Worm (Caenorhabditis elegans): Measurements from ENCODE around the gene Y94H6A.5.

Gene Y94H6A.5

ce11 chrIV:2665388-2665978 lies 38.3 kb downstream of the Y94H6A.5 start (continued):
- TF ChIP-seq zfp-3 (GFP tag; conservative IDR thresholded peaks at IDR 0.05) (no peak; the same call in 1 of the 2 replicates), nhr-76 (tag; optimal IDR thresholded peaks at IDR 0.05) (no peak), spr-3 (GFP tag; optimal IDR thresholded peaks at IDR 0.05) (peak; percentile 29), R02D3.7 (tag; optimal IDR thresholded peaks at IDR 0.05) (no peak), Y48G9A.11 (GFP tag; IDR thresholded peaks at IDR 0.05) (peak; percentile 72), ceh-28 (tag; optimal IDR thresholded peaks at IDR 0.05) (no peak), nhr-6 (tag; optimal IDR thresholded peaks at IDR 0.05) (no peak), ceh-32 (tag; optimal IDR thresholded peaks at IDR 0.05; ENCODE audit: poor library complexity) (no peak), lsy-2 (tag; optimal IDR thresholded peaks at IDR 0.05) (no peak), nhr-42 (GFP tag; IDR thresholded peaks at IDR 0.05) (0 out of 2 replicates have a peak, but pooled peaks have one; percentile 16), aha-1 (tag) (no peak), dpl-1 (GFP tag; optimal IDR thresholded peaks at IDR 0.05) (no peak), unc-130 (GFP tag; optimal IDR thresholded peaks at IDR 0.05) (no peak), dmd-8 (GFP tag; IDR thresholded peaks at IDR 0.05) (peak; percentile 92), Y75B8A.6 (GFP tag; IDR thresholded peaks at IDR 0.05) (no peak), zag-1 (tag; optimal IDR thresholded peaks at IDR 0.05) (no peak), madf-5 (GFP tag; IDR thresholded peaks at IDR 0.05) (no peak), fos-1 (tag; optimal IDR thresholded peaks at IDR 0.05) (no peak), aly-2 (tag; optimal IDR thresholded peaks at IDR 0.05) (no peak), daf-19 (GFP tag; conservative IDR thresholded peaks at IDR 0.05) (no peak), lin-29 (GFP tag; IDR thresholded peaks at IDR 0.05) (peak; percentile 59; the same call in 1 of the 2 replicates), nhr-77 (tag; optimal IDR thresholded peaks at IDR 0.05) (no peak), mdl-1 (tag; optimal IDR thresholded peaks at IDR 0.05) (no peak), lin-13 (GFP tag; optimal IDR thresholded peaks at IDR 0.05) (no peak), pha-4 (GFP tag; IDR thresholded peaks at IDR 0.05) (peak; percentile 68; the same call in 1 of the 2 replicates), pha-4 (tag; optimal IDR thresholded peaks at IDR 0.05) (no peak), lin-38 (GFP tag; IDR thresholded peaks at IDR 0.05) (peak; percentile 74), madf-9 (GFP tag; conservative IDR thresholded peaks at IDR 0.05) (no peak), ces-1 (GFP tag; optimal IDR thresholded peaks at IDR 0.05) (no peak), F37D6.2 (tag; optimal IDR thresholded peaks at IDR 0.05) (no peak), nhr-25 (tag; optimal IDR thresholded peaks at IDR 0.05; ENCODE audit: borderline replicate concordance, insufficient read depth) (no peak), ceh-62 (tag; optimal IDR thresholded peaks at IDR 0.05) (no peak), ama-1 (optimal IDR thresholded peaks at IDR 0.05) (no peak), dve-1 (tag; optimal IDR thresholded peaks at IDR 0.05; ENCODE audit: insufficient read depth) (no peak), D1046.2 (GFP tag; IDR thresholded peaks at IDR 0.05) (no peak), attf-4 (tag; optimal IDR thresholded peaks at IDR 0.05) (no peak), F44E2.7 (GFP tag; IDR thresholded peaks at IDR 0.05) (0 out of 2 replicates have a peak, but pooled peaks have one; percentile 77), dmd-9 (GFP tag; IDR thresholded peaks at IDR 0.05) (no peak), duxl-1 (tag; optimal IDR thresholded peaks at IDR 0.05; ENCODE audit: poor library complexity) (peak; percentile 34), Y5F2A.4 (GFP tag; optimal IDR thresholded peaks at IDR 0.05) (peak; percentile 15), rbr-2 (tag; optimal IDR thresholded peaks at IDR 0.05) (no peak), nhr-237 (tag; optimal IDR thresholded peaks at IDR 0.05) (no peak), lin-1 (GFP tag; IDR thresholded peaks at IDR 0.05) (no peak), F10B5.3 (tag; optimal IDR thresholded peaks at IDR 0.05) (no peak), tag-97 (GFP tag; IDR thresholded peaks at IDR 0.05) (no peak), tra-1 (GFP tag; IDR thresholded peaks at IDR 0.05) (peak; percentile 58; the same call in 1 of the 2 replicates), nhr-11 (tag; optimal IDR thresholded peaks at IDR 0.05) (peak; percentile 2), F26F4.8 (GFP tag; conservative IDR thresholded peaks at IDR 0.05) (peak; percentile 74; the same call in 1 of the 2 replicates), dmd-6 (GFP tag; IDR thresholded peaks at IDR 0.05) (0 out of 2 replicates have a peak, but pooled peaks have one; percentile 8), jun-1 (tag; optimal IDR thresholded peaks at IDR 0.05) (no peak), nhr-28 (tag; optimal IDR thresholded peaks at IDR 0.05) (no peak), nhr-48 (tag; optimal IDR thresholded peaks at IDR 0.05) (no peak)

Data from whole organism, L4 larva.